Worm (Caenorhabditis elegans): ENCODE results near the gene dmd-5.

The dmd-5 gene

DNA sequence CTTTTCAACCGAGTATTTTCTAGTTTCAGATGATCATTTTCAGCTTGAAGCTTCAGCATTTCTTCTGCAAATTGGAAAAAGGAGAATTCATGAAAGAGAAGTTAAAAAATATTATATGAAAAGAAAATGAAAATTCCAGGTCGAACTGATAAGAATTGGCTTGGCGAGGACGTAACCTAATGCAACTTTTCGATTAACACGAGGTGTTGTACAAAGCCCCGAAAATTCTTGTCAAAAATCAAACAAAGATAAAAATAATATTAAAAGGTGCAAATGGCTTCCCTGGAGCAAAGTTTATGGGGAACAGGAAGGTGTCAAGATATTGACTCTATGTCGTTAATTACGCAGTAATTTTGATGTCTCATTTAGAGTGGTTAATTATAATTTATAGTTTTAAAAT is 29.7 kb downstream of the dmd-5 start:
- TF ChIP-seq unc-62 (GFP tag; optimal IDR thresholded peaks at IDR 0.05): no peak

DNA sequence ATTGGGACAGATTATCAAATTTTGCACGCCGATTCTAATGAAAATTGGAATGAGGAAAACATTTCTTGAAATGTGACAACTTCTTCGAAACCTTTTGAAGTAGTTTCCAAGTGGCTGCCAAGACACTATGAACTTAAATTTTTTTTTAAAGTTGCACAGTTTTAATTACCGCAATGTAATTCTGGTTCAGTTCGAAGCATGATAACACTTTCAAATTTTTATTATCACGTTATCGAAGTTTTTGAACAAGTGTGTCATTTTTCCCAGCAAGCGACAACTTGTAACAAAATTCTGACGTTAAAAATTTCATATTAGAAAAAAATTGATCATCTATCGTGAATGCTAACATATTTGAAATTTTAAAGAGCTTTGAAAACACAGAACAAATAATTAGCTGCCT is 31.3 kb downstream of the dmd-5 start:
- no peak for TF ChIP-seq unc-62 (GFP tag; optimal IDR thresholded peaks at IDR 0.05)

DNA sequence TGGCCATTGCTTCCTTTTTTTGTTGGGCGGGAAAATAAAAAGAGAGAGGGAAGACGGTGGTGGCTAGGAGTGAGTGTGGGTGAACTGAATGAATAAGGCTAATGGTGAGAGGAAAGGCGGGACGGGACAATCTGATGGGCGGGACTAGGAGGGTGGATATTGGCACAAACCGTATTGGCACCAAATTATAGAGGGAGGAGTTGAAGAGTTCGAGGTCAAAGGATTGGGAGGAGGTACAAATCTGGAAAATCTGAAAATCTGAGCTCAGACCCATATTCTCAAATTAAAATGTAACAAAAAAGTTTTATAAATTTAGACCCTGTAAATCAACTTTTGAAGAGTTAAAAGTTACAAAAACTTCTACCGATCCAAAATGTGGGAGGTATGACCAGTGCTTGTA is 35.2 kb downstream of the dmd-5 start, which contains the start of gene hlh-14:
hlh-14 (minus strand) TSS at position 101 of the 400 bp plus-strand sequence.
- TF ChIP-seq unc-62 (GFP tag; optimal IDR thresholded peaks at IDR 0.05): no peak

DNA sequence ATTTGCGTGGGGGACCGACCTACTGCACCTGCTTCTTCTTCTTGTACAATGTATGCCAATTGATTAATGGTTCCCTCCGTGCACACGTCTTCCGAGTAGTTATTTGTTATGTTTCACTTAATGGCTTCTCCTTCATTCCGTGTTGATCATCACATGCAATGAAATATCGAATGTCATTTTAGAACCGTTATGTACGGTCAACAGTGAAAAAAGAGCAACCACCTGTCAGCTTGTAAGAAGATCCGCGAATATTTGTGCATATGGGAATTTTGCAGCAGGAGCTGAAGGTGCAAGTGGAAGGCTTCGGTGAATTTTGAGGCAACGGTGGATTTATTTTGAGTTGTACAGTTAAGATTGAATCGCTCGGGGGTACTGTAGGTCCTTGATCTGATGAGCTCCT is 37.4 kb downstream of the dmd-5 start:
- TF ChIP-seq unc-62 (GFP tag; optimal IDR thresholded peaks at IDR 0.05): no peak

DNA sequence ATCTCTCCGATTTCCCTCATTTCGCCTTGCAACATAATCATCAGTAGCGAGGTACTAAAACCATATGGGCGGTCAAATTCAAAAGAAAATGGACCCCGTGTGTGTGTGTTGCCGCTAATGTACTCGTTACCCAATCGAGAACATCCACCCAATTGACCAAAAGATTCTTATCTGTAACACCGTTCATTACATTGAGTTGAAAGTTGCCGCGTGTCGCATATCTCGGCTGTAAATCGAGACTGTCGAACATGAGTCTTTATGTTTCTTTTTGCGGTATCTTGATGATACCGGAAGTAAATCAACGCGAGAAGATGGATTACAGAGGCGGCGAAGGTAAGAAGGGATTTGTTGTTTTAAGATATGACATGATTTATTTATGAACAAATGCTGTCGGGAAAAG is 38.3 kb downstream of the dmd-5 start:
- no peak for TF ChIP-seq unc-62 (GFP tag; optimal IDR thresholded peaks at IDR 0.05)

- no peak for TF ChIP-seq unc-62 (GFP tag; optimal IDR thresholded peaks at IDR 0.05)
Observed at ce11 chrII:5734883-5735282, 39.1 kb downstream of the dmd-5 start.

- TF ChIP-seq unc-62 (GFP tag; optimal IDR thresholded peaks at IDR 0.05): no peak
Observed at ce11 chrII:5730343-5731083, 43.5 kb downstream of the dmd-5 start, which contains the start of the genes C18A3.7 and C18A3.11. Gene C18A3.7, minus strand, starts transcription at chrII:5730443. Gene C18A3.11, plus strand, starts transcription at chrII:5731033.

DNA sequence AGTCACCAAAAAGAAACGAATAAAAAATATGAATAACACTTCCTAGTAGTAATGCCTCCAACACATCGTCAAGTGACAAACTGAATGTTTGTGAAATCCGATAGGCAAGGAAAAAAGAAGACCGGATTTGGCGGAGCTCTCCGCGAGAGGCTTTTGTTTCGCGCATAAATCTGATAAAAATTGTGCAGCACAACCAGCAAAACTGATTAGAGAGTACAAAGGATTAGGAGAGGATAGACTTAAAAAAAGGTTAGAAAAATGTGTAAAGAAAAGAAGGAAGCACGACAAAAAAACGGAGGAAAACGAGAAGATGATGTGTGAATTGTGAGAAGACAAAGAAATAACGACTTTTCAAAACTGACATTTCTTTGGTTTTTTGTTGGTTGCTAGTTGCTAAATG is 46.3 kb downstream of the dmd-5 start, which contains the start of gene rab-3:
rab-3 (minus strand) TSS at position 147 of the 400 bp plus-strand sequence.
- TF ChIP-seq unc-62 (GFP tag; optimal IDR thresholded peaks at IDR 0.05): no peak

DNA sequence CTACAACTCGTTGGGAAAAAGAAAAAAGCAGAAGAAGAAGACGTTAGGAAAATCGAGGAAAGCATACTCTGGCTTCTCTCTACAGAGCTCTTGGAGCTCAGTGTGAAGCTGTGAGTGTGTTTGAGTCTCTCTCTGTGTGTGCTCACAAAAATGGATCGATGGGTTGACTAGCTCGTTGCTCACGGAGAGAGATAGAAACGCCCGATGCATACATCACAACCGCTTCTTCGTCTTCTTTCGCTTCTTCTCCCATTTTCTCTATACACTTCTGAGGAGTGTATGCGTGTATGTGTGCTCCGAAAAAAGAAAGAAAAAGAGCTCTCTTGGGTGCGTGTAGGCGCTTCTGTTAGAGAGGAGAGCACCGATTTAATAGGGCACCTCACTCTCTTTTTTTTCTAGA is 48.9 kb downstream of the dmd-5 start:
- no peak for TF ChIP-seq unc-62 (GFP tag; optimal IDR thresholded peaks at IDR 0.05)

Data from whole organism, dauer.